Worm (Caenorhabditis elegans) whole organism, early embryonic: ENCODE data around the gene K02E2.6.

Source experiments
- F13C5.2 ChIP-seq: sonication (generic microtip); optimal IDR thresholded peaks from 2 replicates; lab custom pipeline; 2017; ENCODE audit warnings: mild to moderate bottlenecking, missing genetic modification characterization, inconsistent platforms, missing compliant biosample characterization
- ceh-13 ChIP-seq: fragments of 200-800 bp; sonication (Bioruptor generic); optimal IDR thresholded peaks from 2 replicates; lab custom pipeline; 2018; ENCODE audit warnings: mild to moderate bottlenecking, missing genetic modification characterization, missing compliant biosample characterization
- flt-1 ChIP-seq: fragments of 200-800 bp; sonication (Bioruptor generic); IDR thresholded peaks from 2 replicates; pipeline ENCODE4 v1.3.6; 2022; ENCODE audit warnings: missing genetic modification characterization, missing compliant biosample characterization
- pes-1 ChIP-seq: fragments of 200-800 bp; sonication (Bioruptor generic); IDR thresholded peaks from 2 replicates; pipeline ENCODE4 v1.3.6; 2022; ENCODE audit warnings: missing genetic modification reagents, missing genetic modification characterization, missing compliant biosample characterization
- sea-1 ChIP-seq: fragments of 200-800 bp; sonication (Bioruptor generic); conservative IDR thresholded peaks from 2 replicates; pipeline ENCODE4 v1.3.6; 2022; ENCODE audit warnings: missing genetic modification characterization, missing compliant biosample characterization
- tbx-11 ChIP-seq: fragments of 200-800 bp; sonication (Bioruptor generic); IDR thresholded peaks from 2 replicates; pipeline ENCODE4 v1.3.6; 2022; ENCODE audit warnings: missing genetic modification characterization, missing compliant biosample characterization

- TF ChIP-seq pes-1 (no peak), tbx-11 (GFP tag; lab: Robert Waterston, UW) (no peak), sea-1 (GFP tag; lab: Robert Waterston, UW) (no peak), F13C5.2 (no peak), flt-1 (no peak), ceh-13 (GFP tag; lab: Kevin White, UChicago) (no peak)
Measured at ce11 chrV:20413936-20414335, 33.6 kb downstream of the K02E2.6 start.
